Fruit fly (Drosophila melanogaster): ENCODE measurements around the gene CG42637.
A peak's percentile ranks its signal among the peaks of the same experiment; 100 is the strongest.

CG42637 gene

DNA sequence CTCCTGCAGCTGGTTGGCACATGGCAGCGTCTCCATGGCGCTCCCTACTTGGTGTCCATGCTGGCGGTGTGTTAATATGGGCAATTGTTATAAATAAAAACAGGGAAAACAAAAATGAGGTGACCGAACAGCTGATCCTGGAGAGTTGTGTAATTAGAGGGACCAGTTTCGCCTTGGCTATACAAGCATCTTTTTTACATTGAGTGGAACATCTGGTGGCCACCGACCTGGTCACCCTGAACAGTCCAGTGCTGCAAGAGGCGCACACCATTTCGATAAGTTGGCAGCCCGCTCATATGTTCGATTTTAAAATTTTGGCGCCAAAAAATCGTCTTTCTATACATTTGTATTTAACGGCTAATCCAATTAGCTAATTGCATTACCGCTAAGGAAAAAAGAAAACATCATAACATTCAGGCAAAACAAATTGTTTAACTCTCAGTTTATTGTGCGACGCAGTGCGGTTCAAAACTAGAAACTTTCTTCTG is 106.1 kb downstream of the CG42637 start, which contains the start of the genes CG8765 and Gbeta76C (continued):
- TF ChIP-seq Dip3 (GFP tag; optimal IDR thresholded peaks at IDR 0.05): peak; percentile 35
- TF ChIP-seq CG9437 (GFP tag; optimal IDR thresholded peaks at IDR 0.05): no peak
- TF ChIP-seq Asciz (GFP tag; optimal IDR thresholded peaks at IDR 0.05): no peak
- TF ChIP-seq dm (GFP tag; optimal IDR thresholded peaks at IDR 0.05): peak; percentile 73
- peak; percentile 89 for TF ChIP-seq CG12769 (tag; optimal IDR thresholded peaks at IDR 0.05)
- TF ChIP-seq so (GFP tag; IDR thresholded peaks at IDR 0.05): no peak
- TF ChIP-seq disco-r (GFP tag; optimal IDR thresholded peaks at IDR 0.05): no peak
- peak; percentile 36 for TF ChIP-seq CG4820 (GFP tag; optimal IDR thresholded peaks at IDR 0.05)
- TF ChIP-seq CG8290 (GFP tag; optimal IDR thresholded peaks at IDR 0.05): peak; percentile 18
- no peak for TF ChIP-seq CG8290 (tag; optimal IDR thresholded peaks at IDR 0.05)
- peak; percentile 90 for TF ChIP-seq CG17186 (GFP tag; optimal IDR thresholded peaks at IDR 0.05)
- TF ChIP-seq NfI (GFP tag; optimal IDR thresholded peaks at IDR 0.05): peak; percentile 21
- peak; percentile 60 for TF ChIP-seq unc-4 (GFP tag; IDR thresholded peaks at IDR 0.05; ENCODE audit: partially characterized antibody)
- TF ChIP-seq Opbp (GFP tag; IDR thresholded peaks at IDR 0.05; ENCODE audit: partially characterized antibody): peak; percentile 77; the same call in 2 of the 3 replicates
- no peak for TF ChIP-seq seq (GFP tag; IDR thresholded peaks at IDR 0.05)
- TF ChIP-seq CG8944 (GFP tag; optimal IDR thresholded peaks at IDR 0.05): peak; percentile 40
- TF ChIP-seq tio (GFP tag; optimal IDR thresholded peaks at IDR 0.05): no peak
- TF ChIP-seq ERR (GFP tag; optimal IDR thresholded peaks at IDR 0.05): peak; percentile 14
- TF ChIP-seq jing (GFP tag; optimal IDR thresholded peaks at IDR 0.05): no peak
- peak; percentile 95 for TF ChIP-seq Med (GFP tag)
- peak; percentile 98 for TF ChIP-seq CG10267 (tag; optimal IDR thresholded peaks at IDR 0.05)
- peak; percentile 9 for TF ChIP-seq Hr3 (GFP tag; optimal IDR thresholded peaks at IDR 0.05)
- peak; percentile 63 for TF ChIP-seq CG13624 (GFP tag; optimal IDR thresholded peaks at IDR 0.05)
- TF ChIP-seq CG34224 (GFP tag; IDR thresholded peaks at IDR 0.05; ENCODE audit: partially characterized antibody): peak; percentile 61; the same call in 2 of the 3 replicates
- TF ChIP-seq CG18764 (GFP tag; optimal IDR thresholded peaks at IDR 0.05): peak; percentile 5
- TF ChIP-seq Chrac-16 (GFP tag; optimal IDR thresholded peaks at IDR 0.05): peak; percentile 35
- TF ChIP-seq CG1647 (GFP tag; optimal IDR thresholded peaks at IDR 0.05): peak; percentile 40
- TF ChIP-seq CG16779 (GFP tag; IDR thresholded peaks at IDR 0.05): no peak
- TF ChIP-seq CG12391 (tag; optimal IDR thresholded peaks at IDR 0.05): peak; percentile 40
- peak; percentile 77 for TF ChIP-seq CG9932 (GFP tag; IDR thresholded peaks at IDR 0.05)
- TF ChIP-seq Elba2 (GFP tag; optimal IDR thresholded peaks at IDR 0.05): peak; percentile 58
- TF ChIP-seq CG31388 (GFP tag; optimal IDR thresholded peaks at IDR 0.05): no peak
- TF ChIP-seq CG1792 (GFP tag; optimal IDR thresholded peaks at IDR 0.05): peak; percentile 20
- TF ChIP-seq CG6272 (GFP tag; IDR thresholded peaks at IDR 0.05): no peak
- no peak for TF ChIP-seq luna (GFP tag; optimal IDR thresholded peaks at IDR 0.05)
- TF ChIP-seq CG1602 (GFP tag; optimal IDR thresholded peaks at IDR 0.05): no peak
- peak; percentile 80 for TF ChIP-seq CHES-1-like (GFP tag; optimal IDR thresholded peaks at IDR 0.05)
- no peak for TF ChIP-seq CG14014 (GFP tag; IDR thresholded peaks at IDR 0.05)
- no peak for TF ChIP-seq HLH3B (GFP tag; IDR thresholded peaks at IDR 0.05)
- TF ChIP-seq CG10654 (GFP tag; optimal IDR thresholded peaks at IDR 0.05): peak; percentile 7
- TF ChIP-seq Hr78 (GFP tag; optimal IDR thresholded peaks at IDR 0.05): no peak
- no peak for TF ChIP-seq rib (GFP tag; IDR thresholded peaks at IDR 0.05)
- TF ChIP-seq wdn (GFP tag; IDR thresholded peaks at IDR 0.05): peak; percentile 30; the same call in 1 of the 2 replicates
- TF ChIP-seq Ssrp (tag; optimal IDR thresholded peaks at IDR 0.05): no peak
- no peak for TF ChIP-seq Blimp-1 (GFP tag; optimal IDR thresholded peaks at IDR 0.05)
- TF ChIP-seq BEAF-32 (GFP tag; optimal IDR thresholded peaks at IDR 0.05): peak; percentile 54
- no peak for TF ChIP-seq CG18619 (GFP tag; optimal IDR thresholded peaks at IDR 0.05)
- no peak for TF ChIP-seq CG31365 (tag; optimal IDR thresholded peaks at IDR 0.05)
- no peak for TF ChIP-seq CG6254 (GFP tag; optimal IDR thresholded peaks at IDR 0.05)
- TF ChIP-seq jumu (GFP tag; optimal IDR thresholded peaks at IDR 0.05): peak; percentile 39
- TF ChIP-seq MESR4 (GFP tag; optimal IDR thresholded peaks at IDR 0.05): peak; percentile 71
